Fruit fly (Drosophila melanogaster) whole organism, wandering third instar larva: ENCODE results near the gene TfIIA-L.

Experiments used
- Abd-B ChIP-seq: fragments of >200 bp; optimal IDR thresholded peaks from 2 replicates; lab custom pipeline; 2017; ENCODE audit warnings: missing biosample characterization, missing genetic modification characterization
- CG32264 ChIP-seq: fragments of 200-800 bp; sonication (Bioruptor generic); optimal IDR thresholded peaks from 2 replicates; lab custom pipeline; 2016; ENCODE audit warnings: missing biosample characterization, missing genetic modification characterization
- CG9705 ChIP-seq: fragments of 200-800 bp; sonication (Bioruptor generic); optimal IDR thresholded peaks from 2 replicates; lab custom pipeline; 2018; ENCODE audit warnings: missing biosample characterization, mild to moderate bottlenecking, missing genetic modification characterization
- CrebA ChIP-seq: fragments of 200-800 bp; sonication (Bioruptor generic); optimal IDR thresholded peaks from 2 replicates; lab custom pipeline; 2016; ENCODE audit warnings: missing biosample characterization, mild to moderate bottlenecking, missing genetic modification characterization, borderline replicate concordance
- Dfd ChIP-seq: fragments of >200 bp; optimal IDR thresholded peaks from 2 replicates; lab custom pipeline; 2017; ENCODE audit warnings: missing biosample characterization, missing genetic modification characterization
- Dif ChIP-seq: fragments of 200-275, 200-300 bp; sonication (Bioruptor generic); optimal IDR thresholded peaks from 2 replicates; lab custom pipeline; 2018; ENCODE audit warnings: missing biosample characterization, missing genetic modification characterization; ENCODE audit not compliant: partially characterized antibody
- GATAd ChIP-seq: sonication (Bioruptor generic); optimal IDR thresholded peaks from 2 replicates; lab custom pipeline; 2016; ENCODE audit warnings: missing biosample characterization, missing genetic modification characterization
- HLH106 ChIP-seq: fragments of 200-800 bp; optimal IDR thresholded peaks from 3 replicates; lab custom pipeline; 2019; ENCODE audit warnings: missing biosample characterization, mild to moderate bottlenecking, missing genetic modification characterization, moderate library complexity
- Hnf4 ChIP-seq: fragments of 200-800 bp; sonication (Bioruptor generic); optimal IDR thresholded peaks from 2 replicates; lab custom pipeline; 2016; ENCODE audit warnings: missing biosample characterization, mild to moderate bottlenecking, missing genetic modification characterization
- Hr78 ChIP-seq: fragments of >200 bp; optimal IDR thresholded peaks from 2 replicates; lab custom pipeline; 2017; ENCODE audit warnings: missing biosample characterization, missing genetic modification characterization
- Hr83 ChIP-seq: fragments of 200-300 bp; sonication (Bioruptor generic); optimal IDR thresholded peaks from 2 replicates; lab custom pipeline; 2016; ENCODE audit warnings: missing biosample characterization, mild to moderate bottlenecking, missing genetic modification characterization, moderate library complexity; ENCODE audit not compliant: poor library complexity, severe bottlenecking
- Jra ChIP-seq: sonication (Bioruptor generic); optimal IDR thresholded peaks from 2 replicates; lab custom pipeline; 2016; ENCODE audit warnings: missing biosample characterization, missing genetic modification characterization
- Mio ChIP-seq: sonication (Bioruptor generic); optimal IDR thresholded peaks from 2 replicates; lab custom pipeline; 2016; ENCODE audit warnings: missing biosample characterization, missing genetic modification characterization
- Myc ChIP-seq: fragments of >200 bp; optimal IDR thresholded peaks from 2 replicates; lab custom pipeline; 2017
- N ChIP-seq: fragments of >200 bp; optimal IDR thresholded peaks from 2 replicates; lab custom pipeline; 2018; ENCODE audit warnings: missing biosample characterization, missing external identifiers, missing genetic modification characterization
- OdsH ChIP-seq: fragments of 200-800 bp; sonication (Bioruptor generic); optimal IDR thresholded peaks from 2 replicates; lab custom pipeline; 2016; ENCODE audit warnings: missing biosample characterization, mild to moderate bottlenecking, missing genetic modification characterization
- Rel ChIP-seq, 2 experiments: fragments of 200-800 bp; sonication (Bioruptor generic) in 1 of 2; optimal IDR thresholded peaks; 2 replicates in 1 of 2; 3 replicates in 1 of 2; lab custom pipeline; 2016 to 2019; ENCODE audit warnings: mild to moderate bottlenecking in 2 of 2, missing biosample characterization in 2 of 2, missing genetic modification characterization in 2 of 2, moderate library complexity in 1 of 2
- Sp1 ChIP-seq: fragments of 200-800 bp; sonication (Bioruptor generic); optimal IDR thresholded peaks from 3 replicates; lab custom pipeline; 2019; ENCODE audit warnings: missing biosample characterization, mild to moderate bottlenecking, missing genetic modification characterization, moderate library complexity
- Vsx2 ChIP-seq: fragments of 200-300, 225-300 bp; sonication (Bioruptor generic); optimal IDR thresholded peaks from 2 replicates; lab custom pipeline; 2018; ENCODE audit warnings: missing biosample characterization, missing genetic modification characterization; ENCODE audit not compliant: partially characterized antibody
- br ChIP-seq: fragments of 200-800 bp; sonication (Bioruptor generic); optimal IDR thresholded peaks from 2 replicates; lab custom pipeline; 2016; ENCODE audit warnings: missing biosample characterization, missing genetic modification characterization
- brk ChIP-seq: fragments of 200-800 bp; sonication (Bioruptor generic); optimal IDR thresholded peaks from 2 replicates; lab custom pipeline; 2016; ENCODE audit warnings: missing biosample characterization, mild to moderate bottlenecking, missing genetic modification characterization
- dl ChIP-seq, 2 experiments: fragments of 175-275, 200-275 bp in 1 of 2; fragments of 200-275 bp in 1 of 2; sonication (Bioruptor generic); optimal IDR thresholded peaks; lab custom pipeline; 2018; ENCODE audit warnings: mild to moderate bottlenecking in 2 of 2, missing biosample characterization in 2 of 2, missing genetic modification characterization in 2 of 2, moderate library complexity in 2 of 2; ENCODE audit not compliant: partially characterized antibody in 2 of 2, insufficient read depth in 1 of 2
- dmrt93B ChIP-seq: fragments of 200-800 bp; sonication (Bioruptor generic); optimal IDR thresholded peaks from 2 replicates; lab custom pipeline; 2018; ENCODE audit warnings: missing biosample characterization, mild to moderate bottlenecking, missing genetic modification characterization
- dsf ChIP-seq: sonication (Bioruptor generic); optimal IDR thresholded peaks from 2 replicates; lab custom pipeline; 2016; ENCODE audit warnings: missing biosample characterization, missing genetic modification characterization, borderline replicate concordance
- ey ChIP-seq: fragments of 200-800 bp; sonication (Bioruptor generic); optimal IDR thresholded peaks from 2 replicates; lab custom pipeline; 2016; ENCODE audit warnings: missing biosample characterization, missing genetic modification characterization
- foxo ChIP-seq, 2 experiments: fragments of 200-800 bp; sonication (Bioruptor generic); optimal IDR thresholded peaks; 2 replicates in 1 of 2; 3 replicates in 1 of 2; lab custom pipeline; 2016 to 2017; ENCODE audit warnings: missing biosample characterization in 2 of 2, missing genetic modification characterization in 2 of 2
- fru ChIP-seq: fragments of 200-800 bp; sonication (Bioruptor generic); optimal IDR thresholded peaks from 3 replicates; lab custom pipeline; 2016; ENCODE audit warnings: missing biosample characterization, mild to moderate bottlenecking, missing genetic modification characterization
- h ChIP-seq: fragments of 200-800 bp; sonication (Bioruptor generic); optimal IDR thresholded peaks from 3 replicates; lab custom pipeline; 2016; ENCODE audit warnings: missing biosample characterization, mild to moderate bottlenecking, missing genetic modification characterization
- jim ChIP-seq: fragments of 175-275, 200-325 bp; sonication (Bioruptor generic); optimal IDR thresholded peaks from 2 replicates; lab custom pipeline; 2016; ENCODE audit warnings: missing biosample characterization, mild to moderate bottlenecking, missing genetic modification characterization
- lola ChIP-seq: fragments of >200 bp; optimal IDR thresholded peaks from 2 replicates; lab custom pipeline; 2017; ENCODE audit warnings: missing biosample characterization, missing genetic modification characterization
- pan ChIP-seq: fragments of >200 bp; optimal IDR thresholded peaks from 2 replicates; lab custom pipeline; 2017
- psq ChIP-seq: fragments of 200-800 bp; sonication (Bioruptor generic); optimal IDR thresholded peaks from 3 replicates; lab custom pipeline; 2017; ENCODE audit warnings: missing biosample characterization, mild to moderate bottlenecking, missing genetic modification characterization, moderate library complexity
- rgr ChIP-seq: fragments of 200-800 bp; sonication (Bioruptor generic); optimal IDR thresholded peaks from 3 replicates; lab custom pipeline; 2016; ENCODE audit warnings: missing biosample characterization, mild to moderate bottlenecking, missing genetic modification characterization
- sage ChIP-seq: fragments of 200-800 bp; sonication (Bioruptor generic); optimal IDR thresholded peaks from 2 replicates; lab custom pipeline; 2016; ENCODE audit warnings: missing biosample characterization, mild to moderate bottlenecking, missing genetic modification characterization
- sv ChIP-seq: fragments of 200-800 bp; sonication (Bioruptor generic); optimal IDR thresholded peaks from 3 replicates; lab custom pipeline; 2016; ENCODE audit warnings: missing biosample characterization, missing genetic modification characterization
- tai ChIP-seq: sonication (Bioruptor generic); optimal IDR thresholded peaks from 2 replicates; lab custom pipeline; 2016; ENCODE audit warnings: missing biosample characterization, missing genetic modification characterization
- usp ChIP-seq: fragments of >200 bp; optimal IDR thresholded peaks from 2 replicates; lab custom pipeline; 2017; ENCODE audit warnings: missing biosample characterization, missing genetic modification characterization
- woc ChIP-seq: sonication (Bioruptor generic); optimal IDR thresholded peaks from 2 replicates; lab custom pipeline; 2016; ENCODE audit warnings: missing biosample characterization, mild to moderate bottlenecking, missing genetic modification characterization

The TfIIA-L gene

DNA sequence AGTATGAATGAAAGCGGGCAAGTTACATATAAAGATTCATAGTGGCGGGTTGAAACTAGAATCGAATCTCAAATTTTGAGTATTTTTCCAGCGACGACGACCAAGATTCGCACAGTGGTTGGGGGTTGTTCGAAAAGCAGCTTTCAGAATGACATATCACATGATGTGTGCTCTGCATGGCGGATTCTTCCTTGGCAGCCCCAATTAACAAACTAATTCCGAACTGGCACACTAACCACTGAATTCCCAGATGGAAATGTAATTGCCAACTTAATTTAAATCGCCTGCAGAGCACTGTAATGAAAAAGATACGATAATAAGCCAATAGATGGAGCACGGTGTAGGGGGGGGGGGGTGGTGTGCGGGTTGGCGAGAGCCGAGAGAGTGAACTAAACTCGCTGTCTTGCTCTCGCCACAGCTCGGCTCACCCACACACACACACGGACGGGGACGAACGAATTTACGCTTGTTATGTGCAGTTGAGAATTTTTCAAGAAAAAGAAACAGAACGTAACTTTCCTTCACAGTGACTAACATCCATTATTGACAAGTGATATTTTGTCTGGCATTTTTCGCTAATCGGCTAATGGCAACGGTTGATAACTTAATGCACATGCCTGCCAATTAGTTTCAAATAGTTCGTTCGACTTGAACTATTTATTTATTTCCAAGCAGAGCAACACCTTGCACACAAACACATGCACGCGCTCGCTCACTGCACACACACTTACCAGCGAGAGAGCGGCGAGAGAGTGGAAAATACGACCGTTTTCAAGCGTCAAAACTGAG, 30.3 kb downstream of the TfIIA-L start:
- TF ChIP-seq usp (GFP tag; lab: Kevin White, UChicago) (no peak), jim (GFP tag; lab: Kevin White, UChicago) (peak; percentile 18), GATAd (no peak), Rel (GFP tag; optimal IDR thresholded peaks at IDR 0.05; lab: Kevin White, UChicago) (peak; percentile 66), Rel (tag; optimal IDR thresholded peaks at IDR 0.05; lab: Kevin White, UChicago) (peak; percentile 54), Dif (peak; percentile 40), rgr (GFP tag; lab: Kevin White, UChicago) (peak; percentile 98), brk (GFP tag; lab: Kevin White, UChicago) (no peak), h (GFP tag; lab: Kevin White, UChicago) (peak; percentile 97), br (GFP tag; lab: Kevin White, UChicago) (peak; percentile 97), woc (peak; percentile 99), Dfd (no peak), Hr83 (GFP tag; lab: Kevin White, UChicago) (peak; percentile 36), sv (GFP tag; lab: Kevin White, UChicago) (peak; percentile 73), sage (GFP tag; lab: Kevin White, UChicago) (peak; percentile 88), Sp1 (GFP tag; lab: Kevin White, UChicago) (peak; percentile 92), dmrt93B (GFP tag; lab: Kevin White, UChicago) (peak; percentile 87), CrebA (GFP tag; lab: Kevin White, UChicago) (no peak), CG32264 (peak; percentile 92), OdsH (GFP tag; lab: Kevin White, UChicago) (peak; percentile 97), Myc (no peak), fru (GFP tag; lab: Kevin White, UChicago) (peak; percentile 97), pan (lab: Kevin White, UChicago) (no peak), CG9705 (peak; percentile 35), dl (GFP tag; optimal IDR thresholded peaks at IDR 0.05; lab: Kevin White, UChicago; ENCODE audit: insufficient read depth in 1 of 2, partially characterized antibody in 2 of 2) (no peak), tai (GFP tag; lab: Kevin White, UChicago) (no peak), ey (GFP tag; lab: Kevin White, UChicago) (peak; percentile 97), Abd-B (GFP tag; lab: Kevin White, UChicago) (peak; percentile 14), N (peak; percentile 47), Vsx2 (GFP tag; lab: Kevin White, UChicago) (no peak), Hnf4 (peak; percentile 93), Mio (GFP tag; lab: Kevin White, UChicago) (peak; percentile 91), lola (no peak), dsf (peak; percentile 36), foxo (GFP tag; optimal IDR thresholded peaks at IDR 0.05; lab: Kevin White, UChicago) (peak; percentile 83 to 98), Hr78 (GFP tag; lab: Kevin White, UChicago) (no peak), Jra (GFP tag; lab: Kevin White, UChicago) (peak; percentile 80), psq (GFP tag; lab: Kevin White, UChicago) (peak; percentile 92), HLH106 (peak; percentile 88)

DNA sequence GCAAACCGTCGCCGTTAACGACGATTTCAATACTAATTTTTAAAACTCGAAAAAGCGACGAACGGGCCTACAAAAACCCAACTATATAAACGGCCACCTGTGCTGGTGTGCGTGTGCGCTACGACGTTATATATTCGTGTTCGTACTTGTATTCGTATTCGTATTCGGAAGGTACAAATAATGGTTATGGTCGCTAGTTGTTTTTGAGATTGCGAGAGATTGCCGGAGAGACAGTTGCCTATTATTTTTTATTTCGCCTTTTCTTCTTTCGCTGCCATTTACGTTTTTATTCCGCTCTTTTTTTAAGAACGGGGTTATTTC, 30.9 kb downstream of the TfIIA-L start:
- no peak for TF ChIP-seq Jra (GFP tag; lab: Kevin White, UChicago)
- no peak for TF ChIP-seq GATAd
- TF ChIP-seq Dfd: no peak
- TF ChIP-seq jim (GFP tag; lab: Kevin White, UChicago): no peak
- no peak for TF ChIP-seq Dif
- TF ChIP-seq br (GFP tag; lab: Kevin White, UChicago): no peak
- TF ChIP-seq fru (GFP tag; lab: Kevin White, UChicago): no peak
- TF ChIP-seq Sp1 (GFP tag; lab: Kevin White, UChicago): no peak
- no peak for TF ChIP-seq HLH106
- TF ChIP-seq Myc: no peak
- no peak for TF ChIP-seq N
- TF ChIP-seq sv (GFP tag; lab: Kevin White, UChicago): no peak
- TF ChIP-seq Hr83 (GFP tag; lab: Kevin White, UChicago): no peak
- TF ChIP-seq Mio (GFP tag; lab: Kevin White, UChicago): no peak
- no peak for TF ChIP-seq lola
- TF ChIP-seq usp (GFP tag; lab: Kevin White, UChicago): no peak
